Worm (Caenorhabditis elegans) whole organism, L1 larva: Measurements from ENCODE around the gene gpx-4.

ENCODE experiments used
- C16A3.4 ChIP-seq: fragments of 150-350 bp; optimal IDR thresholded peaks from 2 replicates; lab custom pipeline; 2014; ENCODE audit warnings: missing biosample characterization, missing genetic modification characterization
- aha-1 ChIP-seq: fragments of 150-350 bp; optimal IDR thresholded peaks from 2 replicates; lab custom pipeline; 2014; ENCODE audit warnings: missing biosample characterization, missing genetic modification characterization
- alr-1 ChIP-seq: fragments of 200-800 bp; sonication (Bioruptor generic); optimal IDR thresholded peaks from 2 replicates; lab custom pipeline; 2018; ENCODE audit warnings: borderline replicate concordance, mild to moderate bottlenecking, missing genetic modification characterization, missing compliant biosample characterization
- blmp-1 ChIP-seq: fragments of 150-350 bp; optimal IDR thresholded peaks from 2 replicates; lab custom pipeline; 2014; ENCODE audit warnings: missing biosample characterization, missing genetic modification characterization
- ceh-8 ChIP-seq: fragments of 200-800 bp; sonication (Bioruptor generic); optimal IDR thresholded peaks from 2 replicates; lab custom pipeline; 2018; ENCODE audit warnings: mild to moderate bottlenecking, missing genetic modification characterization, moderate library complexity, missing compliant biosample characterization
- dpl-1 ChIP-seq, 3 experiments: fragments of 150-350 bp in 2 of 3; sonication (generic microtip) in 1 of 3; optimal IDR thresholded peaks; 2 replicates each; lab custom pipeline; 2014 to 2017; ENCODE audit warnings: missing biosample characterization in 3 of 3, missing genetic modification characterization in 3 of 3, missing genetic modification reagents in 3 of 3
- dsc-1 ChIP-seq: sonication (generic microtip); optimal IDR thresholded peaks from 2 replicates; lab custom pipeline; 2016; ENCODE audit warnings: mild to moderate bottlenecking, missing genetic modification characterization, missing compliant biosample characterization
- efl-1 ChIP-seq, 4 experiments: fragments of 150-350 bp; optimal IDR thresholded peaks in 3 of 4; peaks in 1 of 4; 1 replicate in 1 of 4; 2 replicates in 3 of 4; lab custom pipeline; 2014; ENCODE audit warnings: missing biosample characterization in 2 of 4, missing genetic modification characterization in 2 of 4, missing genetic modification reagents in 2 of 4
- egl-27 ChIP-seq, 2 experiments: fragments of 150-350 bp in 1 of 2; sonication (generic microtip); optimal IDR thresholded peaks; 3 replicates each; lab custom pipeline; 2017 to 2018; ENCODE audit warnings: missing biosample characterization in 2 of 2, missing genetic modification characterization in 2 of 2, missing genetic modification reagents in 2 of 2
- elt-2 ChIP-seq: sonication (generic microtip); optimal IDR thresholded peaks from 2 replicates; lab custom pipeline; 2016; ENCODE audit warnings: missing genetic modification characterization, mild to moderate bottlenecking, inconsistent platforms, missing compliant biosample characterization, missing genetic modification reagents
- elt-3 ChIP-seq, 6 experiments: fragments of 150-350 bp in 1 of 6; sonication (generic microtip); optimal IDR thresholded peaks; 2 replicates each; lab custom pipeline; 2017 to 2018; ENCODE audit warnings: missing biosample characterization in 6 of 6, missing genetic modification characterization in 6 of 6, inconsistent platforms in 1 of 6
- ets-5 ChIP-seq: fragments of 200-800 bp; sonication (Bioruptor generic); IDR thresholded peaks from 2 replicates; pipeline ENCODE4 v1.3.6; 2022; ENCODE audit warnings: missing genetic modification characterization, missing compliant biosample characterization
- fkh-10 ChIP-seq: sonication (generic microtip); optimal IDR thresholded peaks from 2 replicates; lab custom pipeline; 2017; ENCODE audit warnings: missing biosample characterization, missing genetic modification reagents, missing genetic modification characterization
- fkh-8 ChIP-seq: sonication (generic microtip); optimal IDR thresholded peaks from 2 replicates; lab custom pipeline; 2016; ENCODE audit warnings: mild to moderate bottlenecking, missing genetic modification characterization, missing compliant biosample characterization
- fos-1 ChIP-seq: fragments of 150-350 bp; optimal IDR thresholded peaks from 2 replicates; lab custom pipeline; 2014; ENCODE audit warnings: missing biosample characterization, missing genetic modification characterization
- hlh-17 ChIP-seq: fragments of 200-800 bp; sonication (Bioruptor generic); optimal IDR thresholded peaks from 2 replicates; lab custom pipeline; 2018; ENCODE audit warnings: missing genetic modification characterization, mild to moderate bottlenecking, missing compliant biosample characterization, moderate library complexity, borderline replicate concordance
- hpl-2 ChIP-seq: fragments of 150-350 bp; optimal IDR thresholded peaks from 2 replicates; lab custom pipeline; 2014; ENCODE audit warnings: missing biosample characterization, missing genetic modification reagents, missing genetic modification characterization
- isw-1 ChIP-seq: fragments of 200-800 bp; sonication (Bioruptor generic); IDR thresholded peaks from 2 replicates; pipeline ENCODE4 v1.3.6; 2022; ENCODE audit warnings: missing genetic modification characterization, missing compliant biosample characterization
- jun-1 ChIP-seq: fragments of 150-350 bp; optimal IDR thresholded peaks from 2 replicates; lab custom pipeline; 2014; ENCODE audit warnings: missing biosample characterization, missing genetic modification reagents, missing genetic modification characterization
- lin-35 ChIP-seq, 2 experiments: fragments of 150-350 bp; optimal IDR thresholded peaks; 2 replicates each; lab custom pipeline; 2014; ENCODE audit warnings: missing biosample characterization in 2 of 2, missing genetic modification characterization in 2 of 2, missing genetic modification reagents in 2 of 2
- lin-39 ChIP-seq: fragments of 150-350 bp; optimal IDR thresholded peaks from 2 replicates; lab custom pipeline; 2014; ENCODE audit warnings: missing biosample characterization, missing genetic modification reagents, missing genetic modification characterization
- lsy-2 ChIP-seq, 2 experiments: fragments of 150-350 bp; optimal IDR thresholded peaks; 2 replicates each; lab custom pipeline; 2014; ENCODE audit warnings: missing biosample characterization in 2 of 2, missing genetic modification characterization in 2 of 2
- mdl-1 ChIP-seq, 2 experiments: fragments of 150-350 bp; optimal IDR thresholded peaks; 2 replicates each; lab custom pipeline; 2014 to 2017; ENCODE audit warnings: missing biosample characterization in 2 of 2, missing genetic modification characterization in 2 of 2, inconsistent platforms in 1 of 2
- mep-1 ChIP-seq: fragments of 150-350 bp; optimal IDR thresholded peaks from 2 replicates; lab custom pipeline; 2014; ENCODE audit warnings: missing biosample characterization, missing genetic modification characterization
- nhr-12 ChIP-seq: sonication (generic microtip); optimal IDR thresholded peaks from 2 replicates; lab custom pipeline; 2017; ENCODE audit warnings: missing biosample characterization, missing genetic modification characterization
- nhr-20 ChIP-seq: sonication (generic microtip); optimal IDR thresholded peaks from 2 replicates; lab custom pipeline; 2016; ENCODE audit warnings: mild to moderate bottlenecking, missing genetic modification characterization, missing compliant biosample characterization
- nhr-28 ChIP-seq: fragments of 150-350 bp; optimal IDR thresholded peaks from 2 replicates; lab custom pipeline; 2014; ENCODE audit warnings: missing biosample characterization, missing genetic modification characterization
- nhr-47 ChIP-seq: sonication (generic microtip); optimal IDR thresholded peaks from 2 replicates; lab custom pipeline; 2016; ENCODE audit warnings: mild to moderate bottlenecking, missing genetic modification characterization, moderate library complexity, missing compliant biosample characterization
- nhr-77 ChIP-seq: fragments of 150-350 bp; optimal IDR thresholded peaks from 2 replicates; lab custom pipeline; 2014; ENCODE audit warnings: missing biosample characterization, missing genetic modification characterization
- nhr-84 ChIP-seq: sonication (generic microtip); optimal IDR thresholded peaks from 2 replicates; lab custom pipeline; 2017; ENCODE audit warnings: missing biosample characterization, missing genetic modification characterization
- nhr-85 ChIP-seq: sonication (generic microtip); peaks from one replicate; lab custom pipeline; 2016; ENCODE audit warnings: missing genetic modification characterization, inconsistent platforms, missing compliant biosample characterization
- nhr-90 ChIP-seq: sonication (generic microtip); optimal IDR thresholded peaks from 2 replicates; lab custom pipeline; 2016; ENCODE audit warnings: mild to moderate bottlenecking, missing genetic modification characterization, missing compliant biosample characterization; ENCODE audit not compliant: poor library complexity
- pag-3 ChIP-seq: sonication (generic microtip); optimal IDR thresholded peaks from 2 replicates; lab custom pipeline; 2017; ENCODE audit warnings: missing genetic modification characterization, mild to moderate bottlenecking, missing compliant biosample characterization, antibody characterized with exemption, borderline replicate concordance; ENCODE audit not compliant: insufficient read depth
- pax-3 ChIP-seq: fragments of 200-800 bp; sonication (Bioruptor generic); optimal IDR thresholded peaks from 2 replicates; lab custom pipeline; 2018; ENCODE audit warnings: mild to moderate bottlenecking, missing genetic modification characterization, moderate library complexity, missing compliant biosample characterization
- pqm-1 ChIP-seq: sonication (generic microtip); optimal IDR thresholded peaks from 3 replicates; lab custom pipeline; 2017; ENCODE audit warnings: missing biosample characterization, missing genetic modification characterization
- rnt-1 ChIP-seq: sonication (generic microtip); optimal IDR thresholded peaks from 2 replicates; lab custom pipeline; 2016; ENCODE audit warnings: mild to moderate bottlenecking, missing genetic modification characterization, moderate library complexity, missing compliant biosample characterization
- snpc-4 ChIP-seq: fragments of 150-350 bp; optimal IDR thresholded peaks from 2 replicates; lab custom pipeline; 2014; ENCODE audit warnings: missing biosample characterization, missing genetic modification characterization
- snu-23 ChIP-seq: sonication (generic microtip); optimal IDR thresholded peaks from 2 replicates; lab custom pipeline; 2016; ENCODE audit warnings: missing genetic modification characterization, missing compliant biosample characterization
- sptf-1 ChIP-seq: fragments of 150-350 bp; optimal IDR thresholded peaks from 2 replicates; lab custom pipeline; 2014; ENCODE audit warnings: missing biosample characterization, missing genetic modification characterization
- swsn-7 ChIP-seq: sonication (generic microtip); optimal IDR thresholded peaks from 2 replicates; lab custom pipeline; 2016; ENCODE audit warnings: missing genetic modification characterization, missing compliant biosample characterization
- tbx-2 ChIP-seq: sonication (generic microtip); optimal IDR thresholded peaks from 2 replicates; lab custom pipeline; 2016; ENCODE audit warnings: missing genetic modification characterization, missing compliant biosample characterization
- unc-130 ChIP-seq: fragments of 150-350 bp; optimal IDR thresholded peaks from 2 replicates; lab custom pipeline; 2017; ENCODE audit warnings: missing biosample characterization, missing genetic modification characterization, inconsistent platforms
- unc-62 ChIP-seq: fragments of 150-350 bp; optimal IDR thresholded peaks from 2 replicates; lab custom pipeline; 2014; ENCODE audit warnings: missing biosample characterization, missing genetic modification reagents, missing genetic modification characterization
- unc-86 ChIP-seq: sonication (generic microtip); optimal IDR thresholded peaks from 2 replicates; lab custom pipeline; 2016; ENCODE audit warnings: missing genetic modification characterization, missing compliant biosample characterization
- unc-98 ChIP-seq: fragments of 200-800 bp; sonication (Bioruptor generic); IDR thresholded peaks from 2 replicates; pipeline ENCODE4 v1.3.6; 2022; ENCODE audit warnings: missing genetic modification characterization, missing compliant biosample characterization
- vab-15 ChIP-seq: sonication (generic microtip); optimal IDR thresholded peaks from 2 replicates; lab custom pipeline; 2017; ENCODE audit warnings: missing genotype, mild to moderate bottlenecking, missing genetic modification characterization, missing compliant biosample characterization
- zip-4 ChIP-seq: fragments of 200-800 bp; sonication (Bioruptor generic); optimal IDR thresholded peaks from 2 replicates; lab custom pipeline; 2018; ENCODE audit warnings: mild to moderate bottlenecking, missing genetic modification characterization, moderate library complexity, missing compliant biosample characterization
- ztf-11 ChIP-seq, 2 experiments: sonication (generic microtip); optimal IDR thresholded peaks; 2 replicates each; lab custom pipeline; 2016 to 2017; ENCODE audit warnings: missing genetic modification characterization in 2 of 2, missing biosample characterization in 1 of 2, missing compliant biosample characterization in 1 of 2

The gpx-4 gene

ce11 chrIV:2642054-2642453, 32.8 kb downstream of the gpx-4 start:
- no peak for TF ChIP-seq elt-2 (tag; lab: Kevin White, UChicago)
- TF ChIP-seq lsy-2 (tag; optimal IDR thresholded peaks at IDR 0.05; lab: Kevin White, UChicago) = peak in 1 of 2 experiments; percentile 0
- peak; percentile 4 to 52 for TF ChIP-seq efl-1 (optimal IDR thresholded peaks at IDR 0.05; lab: Kevin White, UChicago)
- peak; percentile 62 to 66 for TF ChIP-seq efl-1 (GFP tag; optimal IDR thresholded peaks at IDR 0.05 in 1 of 2; lab: Kevin White, UChicago)
- peak in 1 of 2 experiments; percentile 35 for TF ChIP-seq lin-35 (GFP tag; optimal IDR thresholded peaks at IDR 0.05; lab: Kevin White, UChicago)
- peak in 2 of 3 experiments; percentile 8 to 50 for TF ChIP-seq dpl-1 (GFP tag; optimal IDR thresholded peaks at IDR 0.05; lab: Kevin White, UChicago)

- TF ChIP-seq pax-3 (tag; lab: Kevin White, UChicago) (peak; percentile 72), nhr-90 (tag; lab: Kevin White, UChicago) (peak; percentile 81), mdl-1 (tag; optimal IDR thresholded peaks at IDR 0.05; lab: Kevin White, UChicago) (peak in 1 of 2 experiments; percentile 69), mep-1 (tag; lab: Kevin White, UChicago) (peak; percentile 96), nhr-28 (tag; lab: Kevin White, UChicago) (no peak), blmp-1 (tag; lab: Kevin White, UChicago) (peak; percentile 48), unc-62 (GFP tag; lab: Kevin White, UChicago) (no peak), snpc-4 (peak; percentile 69), zip-4 (GFP tag; lab: Kevin White, UChicago) (peak; percentile 53), nhr-84 (tag; lab: Kevin White, UChicago) (no peak), nhr-12 (no peak), hpl-2 (GFP tag; lab: Kevin White, UChicago) (no peak), alr-1 (tag; lab: Kevin White, UChicago) (no peak), nhr-47 (tag; lab: Kevin White, UChicago) (peak; percentile 91), dsc-1 (peak; percentile 86), elt-2 (tag; lab: Kevin White, UChicago) (peak; percentile 3), dpl-1 (GFP tag; optimal IDR thresholded peaks at IDR 0.05; lab: Kevin White, UChicago) (peak; percentile 92 to 94 (median 94)), rnt-1 (tag; lab: Kevin White, UChicago) (peak; percentile 89), vab-15 (tag; lab: Kevin White, UChicago) (no peak), jun-1 (peak; percentile 65), tbx-2 (peak; percentile 89), C16A3.4 (peak; percentile 68), unc-98 (GFP tag; lab: Robert Waterston, UW) (0 out of 2 replicates have a peak, but pooled peaks have one; percentile 5), ceh-8 (GFP tag; lab: Kevin White, UChicago) (peak; percentile 53), nhr-77 (tag; lab: Kevin White, UChicago) (peak; percentile 43), unc-86 (tag; lab: Kevin White, UChicago) (peak; percentile 82), snu-23 (peak; percentile 85), egl-27 (tag; optimal IDR thresholded peaks at IDR 0.05; lab: Kevin White, UChicago) (no peak), efl-1 (optimal IDR thresholded peaks at IDR 0.05; lab: Kevin White, UChicago) (peak; percentile 87 to 94), efl-1 (GFP tag; optimal IDR thresholded peaks at IDR 0.05 in 1 of 2; lab: Kevin White, UChicago) (peak; percentile 94 to 99), unc-130 (peak; percentile 76), ets-5 (GFP tag; lab: Robert Waterston, UW) (no peak), nhr-20 (peak; percentile 73), lin-39 (tag; lab: Kevin White, UChicago) (peak; percentile 77), hlh-17 (GFP tag; lab: Kevin White, UChicago) (no peak), nhr-85 (peak; percentile 84), fkh-10 (GFP tag; lab: Kevin White, UChicago) (peak; percentile 39), pqm-1 (tag; lab: Kevin White, UChicago) (no peak), ztf-11 (tag; optimal IDR thresholded peaks at IDR 0.05; lab: Kevin White, UChicago) (peak in 1 of 2 experiments; percentile 67), aha-1 (tag; lab: Kevin White, UChicago) (peak; percentile 46), pag-3 (tag; lab: Kevin White, UChicago) (no peak), sptf-1 (no peak), elt-3 (tag; optimal IDR thresholded peaks at IDR 0.05; lab: Kevin White, UChicago) (peak in 2 of 6 experiments; percentile 55 to 61), fkh-8 (tag; lab: Kevin White, UChicago) (peak; percentile 72), fos-1 (tag; lab: Kevin White, UChicago) (peak; percentile 50), isw-1 (GFP tag; lab: Robert Waterston, UW) (peak; percentile 81), swsn-7 (tag; lab: Kevin White, UChicago) (peak; percentile 82)
Observed at ce11 chrIV:2640950-2641349, 33.9 kb downstream of the gpx-4 start, which contains the start of the genes mdf-2 and nduv-3. mdf-2 (minus strand) TSS chrIV:2641125. nduv-3 (plus strand) TSS chrIV:2641310.
